Worm (Caenorhabditis elegans) whole organism, late embryonic: ENCODE data around the gene C04F6.7.

ENCODE experiments used
- F13H6.1 ChIP-seq: sonication (generic microtip); optimal IDR thresholded peaks from 2 replicates; lab custom pipeline; 2016; ENCODE audit warnings: missing genetic modification characterization, missing compliant biosample characterization
- T23F11.4 ChIP-seq: fragments of 200-800 bp; sonication (Bioruptor generic); optimal IDR thresholded peaks from 2 replicates; lab custom pipeline; 2018; ENCODE audit warnings: mild to moderate bottlenecking, missing genetic modification characterization, missing compliant biosample characterization
- Y22D7AL.16 ChIP-seq: sonication (generic microtip); optimal IDR thresholded peaks from 2 replicates; lab custom pipeline; 2016; ENCODE audit warnings: missing genetic modification characterization, missing compliant biosample characterization
- ama-1 ChIP-seq: fragments of 150-350 bp; optimal IDR thresholded peaks from 2 replicates; lab custom pipeline; 2014
- fkh-6 ChIP-seq: sonication (generic microtip); optimal IDR thresholded peaks from 2 replicates; lab custom pipeline; 2016; ENCODE audit warnings: missing genetic modification characterization, missing compliant biosample characterization
- hlh-6 ChIP-seq: sonication (generic microtip); optimal IDR thresholded peaks from 2 replicates; lab custom pipeline; 2016; ENCODE audit warnings: missing genotype, missing genetic modification characterization, missing compliant biosample characterization
- hlh-8 ChIP-seq: sonication (generic microtip); optimal IDR thresholded peaks from 2 replicates; lab custom pipeline; 2016; ENCODE audit warnings: missing genotype, missing genetic modification characterization, missing compliant biosample characterization
- nhr-11 ChIP-seq: fragments of 150-350 bp; optimal IDR thresholded peaks from 2 replicates; lab custom pipeline; 2014; ENCODE audit warnings: missing biosample characterization, missing genetic modification characterization
- nhr-232 ChIP-seq: sonication (generic microtip); optimal IDR thresholded peaks from 2 replicates; lab custom pipeline; 2016; ENCODE audit warnings: missing genetic modification characterization, missing compliant biosample characterization
- pat-9 ChIP-seq: fragments of 200-800 bp; sonication (Bioruptor generic); optimal IDR thresholded peaks from 2 replicates; lab custom pipeline; 2018; ENCODE audit warnings: mild to moderate bottlenecking, missing genetic modification characterization, moderate library complexity, missing compliant biosample characterization
- rnt-1 ChIP-seq: sonication (generic microtip); optimal IDR thresholded peaks from 2 replicates; lab custom pipeline; 2016; ENCODE audit warnings: missing genetic modification characterization, missing compliant biosample characterization
- sdc-2 ChIP-seq: sonication (generic microtip); optimal IDR thresholded peaks from 2 replicates; lab custom pipeline; 2016; ENCODE audit warnings: missing genotype, missing genetic modification characterization, missing compliant biosample characterization
- syd-9 ChIP-seq: sonication (generic microtip); optimal IDR thresholded peaks from 2 replicates; lab custom pipeline; 2016; ENCODE audit warnings: mild to moderate bottlenecking, missing genetic modification characterization, moderate library complexity, missing compliant biosample characterization

DNA sequence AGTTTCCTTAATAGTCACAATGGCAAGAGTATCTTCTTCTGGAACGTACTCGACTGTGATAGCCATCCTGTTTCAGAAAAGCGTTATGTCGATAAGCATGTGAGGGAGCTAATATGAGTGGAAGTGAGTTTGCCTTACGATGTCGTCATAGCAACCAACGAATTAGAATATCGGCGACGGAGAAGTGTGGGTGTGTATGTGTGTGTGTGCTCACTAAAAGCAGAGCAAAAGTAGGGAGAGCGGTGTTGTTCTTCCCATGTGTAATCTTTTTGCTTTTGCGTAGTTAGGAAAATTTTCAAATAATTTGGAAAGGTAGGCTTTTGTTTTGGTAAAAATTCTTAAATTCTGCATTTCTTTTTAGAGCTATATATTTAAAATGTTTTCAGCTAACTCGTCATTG lies 32.1 kb upstream of the C04F6.7 start, which contains the start of gene ZK813.5:
- no peak for TF ChIP-seq nhr-232 (tag; lab: Kevin White, UChicago)
- no peak for TF ChIP-seq hlh-6 (tag; lab: Kevin White, UChicago)
- TF ChIP-seq sdc-2: no peak
- no peak for TF ChIP-seq rnt-1 (tag; lab: Kevin White, UChicago)
- TF ChIP-seq syd-9 (tag; lab: Kevin White, UChicago): no peak
- no peak for TF ChIP-seq hlh-8 (tag; lab: Kevin White, UChicago)
- TF ChIP-seq ama-1: no peak
- no peak for TF ChIP-seq T23F11.4
- no peak for TF ChIP-seq F13H6.1 (tag; lab: Kevin White, UChicago)
- no peak for TF ChIP-seq Y22D7AL.16
- no peak for TF ChIP-seq pat-9
- no peak for TF ChIP-seq nhr-11 (tag; lab: Kevin White, UChicago)
- TF ChIP-seq fkh-6 (tag; lab: Kevin White, UChicago): no peak
